Fruit fly (Drosophila melanogaster) whole organism, wandering third instar larva: ENCODE measurements around the gene SMC6.

Experiments
- CG32264 ChIP-seq: fragments of 200-800 bp; sonication (Bioruptor generic); optimal IDR thresholded peaks from 2 replicates; lab custom pipeline; 2016; ENCODE audit warnings: missing biosample characterization, missing genetic modification characterization
- CG9705 ChIP-seq: fragments of 200-800 bp; sonication (Bioruptor generic); optimal IDR thresholded peaks from 2 replicates; lab custom pipeline; 2018; ENCODE audit warnings: missing biosample characterization, mild to moderate bottlenecking, missing genetic modification characterization
- CrebA ChIP-seq: fragments of 200-800 bp; sonication (Bioruptor generic); optimal IDR thresholded peaks from 2 replicates; lab custom pipeline; 2016; ENCODE audit warnings: missing biosample characterization, mild to moderate bottlenecking, missing genetic modification characterization, borderline replicate concordance
- Dfd ChIP-seq: fragments of >200 bp; optimal IDR thresholded peaks from 2 replicates; lab custom pipeline; 2017; ENCODE audit warnings: missing biosample characterization, missing genetic modification characterization
- Dif ChIP-seq: fragments of 200-275, 200-300 bp; sonication (Bioruptor generic); optimal IDR thresholded peaks from 2 replicates; lab custom pipeline; 2018; ENCODE audit warnings: missing biosample characterization, missing genetic modification characterization; ENCODE audit not compliant: partially characterized antibody
- GATAd ChIP-seq: sonication (Bioruptor generic); optimal IDR thresholded peaks from 2 replicates; lab custom pipeline; 2016; ENCODE audit warnings: missing biosample characterization, missing genetic modification characterization
- HLH106 ChIP-seq: fragments of 200-800 bp; optimal IDR thresholded peaks from 3 replicates; lab custom pipeline; 2019; ENCODE audit warnings: missing biosample characterization, mild to moderate bottlenecking, missing genetic modification characterization, moderate library complexity
- Hnf4 ChIP-seq: fragments of 200-800 bp; sonication (Bioruptor generic); optimal IDR thresholded peaks from 2 replicates; lab custom pipeline; 2016; ENCODE audit warnings: missing biosample characterization, mild to moderate bottlenecking, missing genetic modification characterization
- Hr78 ChIP-seq: fragments of >200 bp; optimal IDR thresholded peaks from 2 replicates; lab custom pipeline; 2017; ENCODE audit warnings: missing biosample characterization, missing genetic modification characterization
- Hr83 ChIP-seq: fragments of 200-300 bp; sonication (Bioruptor generic); optimal IDR thresholded peaks from 2 replicates; lab custom pipeline; 2016; ENCODE audit warnings: missing biosample characterization, mild to moderate bottlenecking, missing genetic modification characterization, moderate library complexity; ENCODE audit not compliant: poor library complexity, severe bottlenecking
- Jra ChIP-seq: sonication (Bioruptor generic); optimal IDR thresholded peaks from 2 replicates; lab custom pipeline; 2016; ENCODE audit warnings: missing biosample characterization, missing genetic modification characterization
- Mio ChIP-seq: sonication (Bioruptor generic); optimal IDR thresholded peaks from 2 replicates; lab custom pipeline; 2016; ENCODE audit warnings: missing biosample characterization, missing genetic modification characterization
- Myc ChIP-seq: fragments of >200 bp; optimal IDR thresholded peaks from 2 replicates; lab custom pipeline; 2017
- N ChIP-seq: fragments of >200 bp; optimal IDR thresholded peaks from 2 replicates; lab custom pipeline; 2018; ENCODE audit warnings: missing biosample characterization, missing external identifiers, missing genetic modification characterization
- Rel ChIP-seq, 2 experiments: fragments of 200-800 bp; sonication (Bioruptor generic) in 1 of 2; optimal IDR thresholded peaks; 2 replicates in 1 of 2; 3 replicates in 1 of 2; lab custom pipeline; 2016 to 2019; ENCODE audit warnings: mild to moderate bottlenecking in 2 of 2, missing biosample characterization in 2 of 2, missing genetic modification characterization in 2 of 2, moderate library complexity in 1 of 2
- Sp1 ChIP-seq: fragments of 200-800 bp; sonication (Bioruptor generic); optimal IDR thresholded peaks from 3 replicates; lab custom pipeline; 2019; ENCODE audit warnings: missing biosample characterization, mild to moderate bottlenecking, missing genetic modification characterization, moderate library complexity
- Vsx2 ChIP-seq: fragments of 200-300, 225-300 bp; sonication (Bioruptor generic); optimal IDR thresholded peaks from 2 replicates; lab custom pipeline; 2018; ENCODE audit warnings: missing biosample characterization, missing genetic modification characterization; ENCODE audit not compliant: partially characterized antibody
- br ChIP-seq: fragments of 200-800 bp; sonication (Bioruptor generic); optimal IDR thresholded peaks from 2 replicates; lab custom pipeline; 2016; ENCODE audit warnings: missing biosample characterization, missing genetic modification characterization
- brk ChIP-seq: fragments of 200-800 bp; sonication (Bioruptor generic); optimal IDR thresholded peaks from 2 replicates; lab custom pipeline; 2016; ENCODE audit warnings: missing biosample characterization, mild to moderate bottlenecking, missing genetic modification characterization
- dl ChIP-seq, 2 experiments: fragments of 175-275, 200-275 bp in 1 of 2; fragments of 200-275 bp in 1 of 2; sonication (Bioruptor generic); optimal IDR thresholded peaks; lab custom pipeline; 2018; ENCODE audit warnings: mild to moderate bottlenecking in 2 of 2, missing biosample characterization in 2 of 2, missing genetic modification characterization in 2 of 2, moderate library complexity in 2 of 2; ENCODE audit not compliant: partially characterized antibody in 2 of 2, insufficient read depth in 1 of 2
- dsf ChIP-seq: sonication (Bioruptor generic); optimal IDR thresholded peaks from 2 replicates; lab custom pipeline; 2016; ENCODE audit warnings: missing biosample characterization, missing genetic modification characterization, borderline replicate concordance
- ey ChIP-seq: fragments of 200-800 bp; sonication (Bioruptor generic); optimal IDR thresholded peaks from 2 replicates; lab custom pipeline; 2016; ENCODE audit warnings: missing biosample characterization, missing genetic modification characterization
- foxo ChIP-seq, 2 experiments: fragments of 200-800 bp; sonication (Bioruptor generic); optimal IDR thresholded peaks; 2 replicates in 1 of 2; 3 replicates in 1 of 2; lab custom pipeline; 2016 to 2017; ENCODE audit warnings: missing biosample characterization in 2 of 2, missing genetic modification characterization in 2 of 2
- fru ChIP-seq: fragments of 200-800 bp; sonication (Bioruptor generic); optimal IDR thresholded peaks from 3 replicates; lab custom pipeline; 2016; ENCODE audit warnings: missing biosample characterization, mild to moderate bottlenecking, missing genetic modification characterization
- h ChIP-seq: fragments of 200-800 bp; sonication (Bioruptor generic); optimal IDR thresholded peaks from 3 replicates; lab custom pipeline; 2016; ENCODE audit warnings: missing biosample characterization, mild to moderate bottlenecking, missing genetic modification characterization
- jim ChIP-seq: fragments of 175-275, 200-325 bp; sonication (Bioruptor generic); optimal IDR thresholded peaks from 2 replicates; lab custom pipeline; 2016; ENCODE audit warnings: missing biosample characterization, mild to moderate bottlenecking, missing genetic modification characterization
- lola ChIP-seq: fragments of >200 bp; optimal IDR thresholded peaks from 2 replicates; lab custom pipeline; 2017; ENCODE audit warnings: missing biosample characterization, missing genetic modification characterization
- pan ChIP-seq: fragments of >200 bp; optimal IDR thresholded peaks from 2 replicates; lab custom pipeline; 2017
- psq ChIP-seq: fragments of 200-800 bp; sonication (Bioruptor generic); optimal IDR thresholded peaks from 3 replicates; lab custom pipeline; 2017; ENCODE audit warnings: missing biosample characterization, mild to moderate bottlenecking, missing genetic modification characterization, moderate library complexity
- rgr ChIP-seq: fragments of 200-800 bp; sonication (Bioruptor generic); optimal IDR thresholded peaks from 3 replicates; lab custom pipeline; 2016; ENCODE audit warnings: missing biosample characterization, mild to moderate bottlenecking, missing genetic modification characterization
- sage ChIP-seq: fragments of 200-800 bp; sonication (Bioruptor generic); optimal IDR thresholded peaks from 2 replicates; lab custom pipeline; 2016; ENCODE audit warnings: missing biosample characterization, mild to moderate bottlenecking, missing genetic modification characterization
- sv ChIP-seq: fragments of 200-800 bp; sonication (Bioruptor generic); optimal IDR thresholded peaks from 3 replicates; lab custom pipeline; 2016; ENCODE audit warnings: missing biosample characterization, missing genetic modification characterization
- tai ChIP-seq: sonication (Bioruptor generic); optimal IDR thresholded peaks from 2 replicates; lab custom pipeline; 2016; ENCODE audit warnings: missing biosample characterization, missing genetic modification characterization
- usp ChIP-seq: fragments of >200 bp; optimal IDR thresholded peaks from 2 replicates; lab custom pipeline; 2017; ENCODE audit warnings: missing biosample characterization, missing genetic modification characterization
- woc ChIP-seq: sonication (Bioruptor generic); optimal IDR thresholded peaks from 2 replicates; lab custom pipeline; 2016; ENCODE audit warnings: missing biosample characterization, mild to moderate bottlenecking, missing genetic modification characterization

SMC6 gene

DNA sequence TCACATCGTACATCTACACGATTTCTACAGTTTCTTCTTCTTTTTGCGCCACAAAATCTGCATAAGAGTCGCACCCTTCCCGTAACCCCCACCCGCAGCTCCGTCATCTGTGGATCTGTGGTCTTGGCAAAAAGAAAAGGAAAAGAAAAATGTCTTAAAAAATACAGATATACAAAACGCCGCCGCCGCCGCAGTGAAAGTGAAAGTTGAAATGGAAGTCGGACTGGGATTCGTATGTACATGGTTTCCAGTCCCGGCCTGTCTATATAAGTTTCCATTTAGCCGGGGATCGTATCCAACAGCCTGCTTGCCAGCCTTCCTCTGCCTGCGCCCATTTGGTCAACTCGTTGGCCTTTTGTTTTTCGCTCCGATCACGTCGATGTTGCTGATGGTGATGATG lies 22.8 kb upstream of the SMC6 start:
- TF ChIP-seq Hr78 (GFP tag; lab: Kevin White, UChicago) (no peak), CrebA (GFP tag; lab: Kevin White, UChicago) (no peak), Mio (no peak), Dfd (GFP tag; lab: Kevin White, UChicago) (no peak), GATAd (GFP tag; lab: Kevin White, UChicago) (no peak), Myc (lab: Kevin White, UChicago) (no peak), N (GFP tag; lab: Kevin White, UChicago) (no peak), Dif (GFP tag; lab: Kevin White, UChicago) (no peak), usp (GFP tag; lab: Kevin White, UChicago) (no peak), CG32264 (GFP tag; lab: Kevin White, UChicago) (no peak), Jra (GFP tag; lab: Kevin White, UChicago) (no peak), dl (GFP tag; optimal IDR thresholded peaks at IDR 0.05; lab: Kevin White, UChicago; ENCODE audit: insufficient read depth in 1 of 2, partially characterized antibody in 2 of 2) (no peak), woc (no peak)

DNA sequence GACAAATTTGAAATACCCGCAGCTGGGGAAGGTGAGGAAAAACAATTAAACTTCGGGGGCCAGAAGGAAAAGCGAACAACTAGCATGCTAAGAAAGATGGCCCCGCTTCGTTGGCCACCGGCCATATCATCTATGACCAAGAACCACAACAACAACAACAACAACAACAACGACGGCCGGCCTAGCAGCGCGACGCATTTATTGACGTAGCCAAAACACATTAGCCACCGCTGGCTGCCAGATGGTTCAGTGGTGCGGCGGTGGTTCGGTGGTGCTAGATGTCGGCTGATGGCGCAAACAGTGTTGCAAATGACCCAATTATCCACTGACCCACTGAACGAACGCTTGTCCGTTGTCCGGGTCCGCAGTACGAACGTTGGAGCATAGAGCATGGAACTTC lies 20.4 kb upstream of the SMC6 start:
- TF ChIP-seq lola (GFP tag; lab: Kevin White, UChicago), result no peak
- TF ChIP-seq CrebA (GFP tag; lab: Kevin White, UChicago), result no peak
- TF ChIP-seq ey, result no peak
- no peak for TF ChIP-seq N (GFP tag; lab: Kevin White, UChicago)
- no peak for TF ChIP-seq dsf
- TF ChIP-seq rgr (GFP tag; lab: Kevin White, UChicago), result no peak
- TF ChIP-seq psq, result no peak
- no peak for TF ChIP-seq fru (GFP tag; lab: Kevin White, UChicago)
- TF ChIP-seq Sp1 (GFP tag; lab: Kevin White, UChicago), result no peak
- no peak for TF ChIP-seq Dif (GFP tag; lab: Kevin White, UChicago)
- no peak for TF ChIP-seq brk (GFP tag; lab: Kevin White, UChicago)
- TF ChIP-seq pan (lab: Kevin White, UChicago), result no peak

DNA sequence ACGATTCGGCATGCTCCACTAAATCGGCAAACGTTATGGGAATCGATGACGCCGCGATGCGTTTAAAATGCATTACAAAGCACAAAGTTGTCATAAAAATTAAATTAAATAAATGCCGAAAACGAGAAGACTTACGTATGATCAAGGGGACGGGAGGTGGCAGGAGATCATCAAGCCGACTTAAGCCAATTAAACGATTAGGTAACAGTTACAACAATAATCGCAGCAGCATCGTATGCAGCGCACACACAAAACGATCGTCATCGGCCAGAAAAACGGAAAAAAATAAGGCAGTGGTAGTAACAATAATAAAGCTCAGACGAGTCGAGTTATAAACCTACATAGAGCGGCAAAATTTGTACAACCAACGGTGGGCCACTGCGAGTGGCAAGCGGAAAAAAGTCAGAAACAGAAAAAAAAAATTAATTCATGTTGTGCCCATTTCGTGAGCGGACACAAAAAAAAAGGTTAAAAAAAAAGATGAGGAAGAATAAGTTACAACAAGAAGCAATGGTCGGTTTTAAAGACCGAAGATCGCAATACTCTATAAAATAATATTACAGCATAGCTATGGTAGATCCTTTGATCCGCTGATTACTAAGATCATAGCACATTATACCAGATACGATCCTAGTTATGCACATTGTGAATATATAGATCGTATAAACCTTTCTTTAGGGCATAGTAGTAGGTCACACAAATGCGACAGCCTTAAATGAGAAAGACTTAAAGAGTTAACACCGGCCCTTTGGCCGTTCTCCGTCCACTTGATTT lies 13.3 kb upstream of the SMC6 start:
- TF ChIP-seq Mio (no peak), sage (GFP tag; lab: Kevin White, UChicago) (no peak), usp (GFP tag; lab: Kevin White, UChicago) (no peak), foxo (GFP tag; optimal IDR thresholded peaks at IDR 0.05; lab: Kevin White, UChicago) (peak in 1 of 2 experiments; percentile 9), br (GFP tag; lab: Kevin White, UChicago) (no peak), Dfd (GFP tag; lab: Kevin White, UChicago) (no peak), Vsx2 (GFP tag; lab: Kevin White, UChicago) (no peak), brk (GFP tag; lab: Kevin White, UChicago) (no peak), jim (GFP tag; lab: Kevin White, UChicago) (no peak), lola (GFP tag; lab: Kevin White, UChicago) (no peak), Myc (lab: Kevin White, UChicago) (no peak), h (GFP tag; lab: Kevin White, UChicago) (peak; percentile 42), fru (GFP tag; lab: Kevin White, UChicago) (peak; percentile 48), ey (peak; percentile 1), sv (GFP tag; lab: Kevin White, UChicago) (no peak), Hr83 (GFP tag; lab: Kevin White, UChicago) (no peak), rgr (GFP tag; lab: Kevin White, UChicago) (peak; percentile 2), GATAd (GFP tag; lab: Kevin White, UChicago) (no peak), tai (GFP tag; lab: Kevin White, UChicago) (no peak), CrebA (GFP tag; lab: Kevin White, UChicago) (no peak)
- TF ChIP-seq, all 38 proteins: peak for 5

DNA sequence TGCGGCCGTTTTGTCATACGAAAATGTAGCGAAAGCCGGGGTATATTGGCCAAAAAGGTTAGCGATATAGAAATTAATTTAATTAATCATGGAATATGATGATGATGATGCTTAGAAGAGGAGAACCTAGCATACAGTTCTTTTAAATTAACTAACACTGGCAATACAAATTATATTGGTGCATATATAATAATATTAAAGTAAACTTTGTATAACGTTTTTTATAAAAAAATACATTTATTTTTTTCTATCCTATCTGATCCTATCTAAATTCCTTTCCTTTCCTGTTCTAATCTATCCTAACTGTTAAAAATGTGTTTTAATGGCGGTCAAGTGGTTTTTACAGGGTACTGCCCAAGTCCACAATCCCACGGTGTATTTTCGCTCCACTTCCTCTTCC lies 12.7 kb upstream of the SMC6 start:
- TF ChIP-seq pan (lab: Kevin White, UChicago) (peak; percentile 54), sv (GFP tag; lab: Kevin White, UChicago) (no peak), Jra (GFP tag; lab: Kevin White, UChicago) (no peak), dsf (no peak), CG32264 (GFP tag; lab: Kevin White, UChicago) (no peak), Hnf4 (no peak), fru (GFP tag; lab: Kevin White, UChicago) (no peak), jim (GFP tag; lab: Kevin White, UChicago) (no peak), CG9705 (no peak), woc (no peak), brk (GFP tag; lab: Kevin White, UChicago) (no peak), dl (GFP tag; optimal IDR thresholded peaks at IDR 0.05; lab: Kevin White, UChicago; ENCODE audit: insufficient read depth in 1 of 2, partially characterized antibody in 2 of 2) (no peak), Rel (GFP tag; optimal IDR thresholded peaks at IDR 0.05; lab: Kevin White, UChicago) (no peak), Rel (tag; optimal IDR thresholded peaks at IDR 0.05; lab: Kevin White, UChicago) (no peak), ey (no peak), Myc (lab: Kevin White, UChicago) (no peak), usp (GFP tag; lab: Kevin White, UChicago) (no peak), tai (GFP tag; lab: Kevin White, UChicago) (no peak), rgr (GFP tag; lab: Kevin White, UChicago) (peak; percentile 19), lola (GFP tag; lab: Kevin White, UChicago) (no peak), GATAd (GFP tag; lab: Kevin White, UChicago) (no peak), Vsx2 (GFP tag; lab: Kevin White, UChicago) (no peak), CrebA (GFP tag; lab: Kevin White, UChicago) (no peak), br (GFP tag; lab: Kevin White, UChicago) (no peak), h (GFP tag; lab: Kevin White, UChicago) (no peak), HLH106 (tag; lab: Kevin White, UChicago) (peak; percentile 27), foxo (GFP tag; optimal IDR thresholded peaks at IDR 0.05; lab: Kevin White, UChicago) (peak in 1 of 2 experiments; percentile 53), psq (peak; percentile 41), Hr83 (GFP tag; lab: Kevin White, UChicago) (no peak), N (GFP tag; lab: Kevin White, UChicago) (no peak)
